Worm (Caenorhabditis elegans): ENCODE data around the gene kgb-1.

ce11 chrIV:396373-396772 is 13.5 kb downstream of the kgb-1 start, which contains the start of gene rrp-8:
- TF ChIP-seq flt-1 (GFP tag; IDR thresholded peaks at IDR 0.05) (no peak), ztf-23 (GFP tag; IDR thresholded peaks at IDR 0.05) (no peak), T22C8.4 (GFP tag; IDR thresholded peaks at IDR 0.05) (no peak), ref-1 (GFP tag; conservative IDR thresholded peaks at IDR 0.05) (no peak), ztf-29 (GFP tag; IDR thresholded peaks at IDR 0.05) (no peak), cog-1 (tag; optimal IDR thresholded peaks at IDR 0.05) (no peak), med-1 (GFP tag; optimal IDR thresholded peaks at IDR 0.05; ENCODE audit: insufficient read depth) (no peak)
